Worm (Caenorhabditis elegans): Measurements from ENCODE around the gene F17C8.3.

The F17C8.3 gene

DNA sequence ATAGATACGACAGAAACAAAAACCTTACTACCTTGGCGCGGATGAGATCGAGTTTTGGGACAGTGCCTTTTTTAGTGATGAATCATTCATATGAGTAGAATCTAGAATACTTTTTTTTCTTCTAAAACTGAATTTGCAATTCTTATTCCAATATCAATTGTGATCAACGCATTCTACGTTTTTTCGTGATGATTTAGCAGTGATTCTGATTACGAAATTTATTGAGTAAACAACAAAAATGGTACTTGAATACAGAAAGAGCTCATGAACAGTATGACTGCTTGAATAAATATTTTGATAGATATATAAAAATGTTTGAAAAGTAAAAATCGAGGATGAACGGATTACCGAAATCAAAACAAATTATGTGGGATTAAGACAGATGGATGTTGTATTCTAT, 16.6 kb upstream of the F17C8.3 start, which contains the start of gene him-18:
TSS of gene him-18 (minus strand) at position 101 of the 400 bp plus-strand sequence.
- TF ChIP-seq nhr-28 (tag; optimal IDR thresholded peaks at IDR 0.05) = no peak
- no peak for TF ChIP-seq lin-15B (tag; optimal IDR thresholded peaks at IDR 0.05)
- TF ChIP-seq nhr-76 (tag; optimal IDR thresholded peaks at IDR 0.05) = no peak
- no peak for TF ChIP-seq pqm-1 (tag; optimal IDR thresholded peaks at IDR 0.05)
- no peak for TF ChIP-seq ama-1 (optimal IDR thresholded peaks at IDR 0.05)
- TF ChIP-seq aly-2 (tag; optimal IDR thresholded peaks at IDR 0.05) = no peak
- no peak for TF ChIP-seq unc-39 (tag; optimal IDR thresholded peaks at IDR 0.05)
- TF ChIP-seq nhr-77 (tag; optimal IDR thresholded peaks at IDR 0.05) = no peak

ce11 chrIII:4720620-4721227, 11.0 kb upstream of the F17C8.3 start, which contains the start of gene emb-5:
Gene emb-5, minus strand, starts transcription at chrIII:4720670.
- TF ChIP-seq nhr-28 (tag; optimal IDR thresholded peaks at IDR 0.05) = no peak
- no peak for TF ChIP-seq unc-39 (tag; optimal IDR thresholded peaks at IDR 0.05)
- TF ChIP-seq nfya-1 (tag; optimal IDR thresholded peaks at IDR 0.05; ENCODE audit: insufficient read depth) = no peak
- no peak for TF ChIP-seq eor-1 (tag; optimal IDR thresholded peaks at IDR 0.05)
- TF ChIP-seq ztf-11 (tag; optimal IDR thresholded peaks at IDR 0.05) = no peak
- no peak for TF ChIP-seq tbx-2 (tag; optimal IDR thresholded peaks at IDR 0.05)
- TF ChIP-seq nhr-25 (tag; optimal IDR thresholded peaks at IDR 0.05) = peak; percentile 54
- TF ChIP-seq nhr-12 (tag; optimal IDR thresholded peaks at IDR 0.05) = no peak
- no peak for TF ChIP-seq egl-27 (tag; optimal IDR thresholded peaks at IDR 0.05)
- no peak for TF ChIP-seq pqm-1 (tag; optimal IDR thresholded peaks at IDR 0.05)
- TF ChIP-seq skn-1 (tag; optimal IDR thresholded peaks at IDR 0.05) = no peak
- peak; percentile 58 for TF ChIP-seq R02D3.7 (tag; optimal IDR thresholded peaks at IDR 0.05)
- TF ChIP-seq fkh-2 (tag; optimal IDR thresholded peaks at IDR 0.05) = no peak
- TF ChIP-seq daf-12 (tag; optimal IDR thresholded peaks at IDR 0.05) = no peak
- TF ChIP-seq ceh-9 (tag; optimal IDR thresholded peaks at IDR 0.05) = no peak
- no peak for TF ChIP-seq elt-2 (tag; optimal IDR thresholded peaks at IDR 0.05)
- TF ChIP-seq nhr-76 (tag; optimal IDR thresholded peaks at IDR 0.05) = no peak
- no peak for TF ChIP-seq ceh-82 (tag; optimal IDR thresholded peaks at IDR 0.05)
- TF ChIP-seq ztf-4 (tag; optimal IDR thresholded peaks at IDR 0.05) = no peak
- no peak for TF ChIP-seq aly-2 (tag; optimal IDR thresholded peaks at IDR 0.05)
- no peak for TF ChIP-seq sea-2 (GFP tag; optimal IDR thresholded peaks at IDR 0.05)
- TF ChIP-seq ceh-16 (tag; optimal IDR thresholded peaks at IDR 0.05) = no peak
- no peak for TF ChIP-seq pha-4 (tag; optimal IDR thresholded peaks at IDR 0.05)
- no peak for TF ChIP-seq unc-62 (GFP tag; optimal IDR thresholded peaks at IDR 0.05)
- peak; percentile 73 for TF ChIP-seq lin-39 (tag; optimal IDR thresholded peaks at IDR 0.05)
- no peak for TF ChIP-seq fos-1 (tag; optimal IDR thresholded peaks at IDR 0.05)
- no peak for TF ChIP-seq mml-1 (tag; optimal IDR thresholded peaks at IDR 0.05)
- TF ChIP-seq hmg-11 (tag; optimal IDR thresholded peaks at IDR 0.05) = peak; percentile 25
- TF ChIP-seq jun-1 (tag; optimal IDR thresholded peaks at IDR 0.05) = no peak
- no peak for TF ChIP-seq ZK546.5 (tag; optimal IDR thresholded peaks at IDR 0.05)
- no peak for TF ChIP-seq nhr-11 (tag; optimal IDR thresholded peaks at IDR 0.05)
- TF ChIP-seq nhr-67 (tag; optimal IDR thresholded peaks at IDR 0.05) = no peak
- peak; percentile 35 for TF ChIP-seq egl-5 (tag; optimal IDR thresholded peaks at IDR 0.05)
- no peak for TF ChIP-seq nhr-77 (tag; optimal IDR thresholded peaks at IDR 0.05)
- TF ChIP-seq lsy-12 (tag; optimal IDR thresholded peaks at IDR 0.05) = no peak
- TF ChIP-seq nhr-43 (tag; optimal IDR thresholded peaks at IDR 0.05; ENCODE audit: poor library complexity, severe bottlenecking) = peak; percentile 3
- TF ChIP-seq fkh-10 (GFP tag; optimal IDR thresholded peaks at IDR 0.05) = no peak
- no peak for TF ChIP-seq elt-1 (tag; optimal IDR thresholded peaks at IDR 0.05)
- no peak for TF ChIP-seq elt-3 (tag; optimal IDR thresholded peaks at IDR 0.05)
- no peak for TF ChIP-seq snpc-4 (tag; optimal IDR thresholded peaks at IDR 0.05)
- peak; percentile 53 for TF ChIP-seq nhr-23 (tag; optimal IDR thresholded peaks at IDR 0.05)
- no peak for TF ChIP-seq zag-1 (tag; optimal IDR thresholded peaks at IDR 0.05)
- no peak for TF ChIP-seq ama-1 (optimal IDR thresholded peaks at IDR 0.05)
- TF ChIP-seq lin-15B (tag; optimal IDR thresholded peaks at IDR 0.05) = peak; percentile 81
- no peak for TF ChIP-seq nhr-237 (tag; optimal IDR thresholded peaks at IDR 0.05)
- TF ChIP-seq ceh-28 (tag; optimal IDR thresholded peaks at IDR 0.05) = no peak
- TF ChIP-seq mdl-1 (tag; optimal IDR thresholded peaks at IDR 0.05) = no peak

Measured in whole organism, L3 larva.